Worm (Caenorhabditis elegans) whole organism, dauer: ENCODE results near the gene C03H5.7.

ENCODE experiments used
- unc-62 ChIP-seq: sonication (generic microtip); optimal IDR thresholded peaks from 2 replicates; lab custom pipeline; 2017; ENCODE audit warnings: missing biosample characterization, missing genetic modification reagents, missing genetic modification characterization

The C03H5.7 gene

DNA sequence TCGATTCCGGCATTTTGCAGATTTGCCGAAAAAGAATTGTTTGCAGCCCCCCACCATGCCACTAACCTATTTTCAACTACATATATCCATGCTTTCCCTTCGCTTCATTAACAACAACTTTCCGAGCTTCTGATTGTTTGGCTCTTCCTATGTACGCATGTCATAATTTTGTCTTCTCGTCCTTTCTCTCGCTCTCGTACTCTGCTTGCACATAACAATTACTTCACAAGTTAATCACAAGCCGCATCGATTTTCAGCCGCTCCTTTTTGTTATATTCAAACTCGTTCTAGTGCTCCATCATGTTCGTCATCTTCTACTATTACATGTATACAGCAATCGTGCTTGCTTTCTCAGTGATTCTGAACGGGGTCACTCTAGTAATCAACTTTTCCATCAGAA is 1.7 kb upstream of the C03H5.7 start, which contains the start of gene C03H5.9:
Gene C03H5.9, plus strand, starts transcription at position 301 of the 400 bp plus-strand sequence.
- no peak for TF ChIP-seq unc-62 (GFP tag; lab: Kevin White, UChicago)

- no peak for TF ChIP-seq unc-62 (GFP tag; lab: Kevin White, UChicago)
These were observed 5.2 kb downstream of the C03H5.7 start, which contains the start of gene C03H5.5 for ce11 chrII:385258-385657. Gene C03H5.5, minus strand, starts transcription at chrII:385358.

DNA sequence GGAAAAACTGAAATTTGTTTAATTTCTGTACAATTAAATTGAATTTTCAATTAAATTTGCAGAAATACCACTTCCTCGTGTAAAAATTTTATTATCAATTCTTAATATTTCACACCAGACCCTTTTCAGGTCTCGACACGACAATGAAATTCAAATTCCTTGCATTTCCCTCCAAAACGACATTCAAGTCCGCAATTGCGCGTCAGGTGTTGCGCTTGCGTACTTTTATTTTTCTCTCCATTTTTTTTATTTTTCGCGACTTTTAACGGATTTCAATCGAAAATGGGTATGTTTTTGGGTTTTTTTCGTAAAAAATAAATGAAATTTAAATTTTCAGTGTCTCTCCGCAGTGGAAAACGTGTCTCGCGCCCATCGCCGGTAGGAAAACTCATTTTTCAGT is 5.9 kb downstream of the C03H5.7 start, which contains the start of gene C03H5.3:
Gene C03H5.3, plus strand, starts transcription at position 132 of the 400 bp plus-strand sequence.
- TF ChIP-seq unc-62 (GFP tag; lab: Kevin White, UChicago), result no peak

DNA sequence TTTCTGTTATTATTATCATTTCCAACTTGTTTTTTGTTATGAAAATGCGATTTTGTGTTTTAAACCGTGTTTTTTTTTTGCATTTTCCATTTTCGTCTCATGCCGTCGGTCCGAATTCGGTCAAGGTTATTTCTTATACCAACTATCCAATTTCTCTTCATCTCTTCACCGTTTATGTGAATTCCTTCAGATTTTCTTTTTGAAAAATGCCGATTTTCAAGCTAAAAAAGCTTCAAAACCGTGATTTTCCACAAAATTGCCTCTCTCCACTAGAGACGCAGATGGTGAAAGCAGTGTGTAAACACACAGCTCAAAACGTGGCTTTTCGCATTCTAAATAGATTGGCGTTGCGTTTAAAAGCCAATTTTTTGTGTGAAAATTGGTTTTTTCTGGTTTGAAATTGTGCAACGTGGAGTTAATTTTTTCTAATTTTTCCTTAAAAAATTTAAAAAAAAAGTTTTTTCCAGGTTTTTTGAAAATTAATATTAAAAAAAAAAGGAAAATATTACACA is 7.9 kb downstream of the C03H5.7 start:
- TF ChIP-seq unc-62 (GFP tag; lab: Kevin White, UChicago), result no peak

- no peak for TF ChIP-seq unc-62 (GFP tag; lab: Kevin White, UChicago)
These were observed 8.5 kb downstream of the C03H5.7 start, which contains the start of gene nstp-4 for ce11 chrII:388533-388932. Gene nstp-4, plus strand, starts transcription at chrII:388833.

ce11 chrII:399321-399720 is 19.3 kb downstream of the C03H5.7 start, which contains the start of gene C03H5.6:
Gene C03H5.6, minus strand, starts transcription at chrII:399421.
- TF ChIP-seq unc-62 (GFP tag; lab: Kevin White, UChicago), result no peak

DNA sequence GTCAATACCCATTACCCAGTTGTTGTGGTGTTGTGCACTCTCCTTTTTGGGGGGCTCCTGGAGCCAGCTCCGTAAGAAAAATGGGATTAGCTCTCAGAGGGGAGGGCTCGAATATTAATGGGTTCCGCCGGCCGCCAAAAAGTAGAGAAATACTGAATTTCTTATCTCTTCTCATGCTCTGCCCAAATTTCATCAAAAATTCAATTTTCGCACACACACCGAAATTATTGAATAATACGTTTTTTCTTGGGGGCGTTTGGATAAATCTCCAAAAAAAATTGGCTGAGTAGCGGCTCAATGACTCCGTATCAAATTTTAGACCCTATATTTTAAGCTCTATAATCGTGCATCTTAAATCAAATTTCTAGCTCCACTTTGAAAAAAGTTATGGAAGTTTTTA is 20.1 kb downstream of the C03H5.7 start:
- TF ChIP-seq unc-62 (GFP tag; lab: Kevin White, UChicago), result no peak

- no peak for TF ChIP-seq unc-62 (GFP tag; lab: Kevin White, UChicago)
These were observed 21.2 kb downstream of the C03H5.7 start for ce11 chrII:401211-401610.

DNA sequence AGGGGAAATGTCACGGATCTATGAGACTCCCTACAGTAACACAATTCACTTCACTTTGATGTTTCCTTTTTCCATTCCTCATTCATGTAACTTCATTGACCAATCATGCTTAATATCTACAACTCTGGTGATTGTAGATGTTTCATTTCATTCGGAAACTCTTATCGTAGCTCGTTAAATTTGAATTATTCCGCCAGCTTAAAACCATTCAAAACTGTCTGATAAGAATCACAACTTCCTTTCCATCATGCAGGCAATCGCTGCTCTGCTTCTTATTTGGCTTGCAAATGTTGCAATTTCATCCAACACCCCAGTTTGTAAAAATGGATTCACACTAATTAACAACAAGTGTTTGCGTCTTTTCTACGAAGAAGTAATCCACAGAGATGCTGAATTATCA is 22.4 kb downstream of the C03H5.7 start, which contains the start of gene clec-10:
Gene clec-10, plus strand, starts transcription at position 244 of the 400 bp plus-strand sequence.
- no peak for TF ChIP-seq unc-62 (GFP tag; lab: Kevin White, UChicago)

- no peak for TF ChIP-seq unc-62 (GFP tag; lab: Kevin White, UChicago)
These were observed 30.8 kb downstream of the C03H5.7 start, which contains the start of the genes dnsn-1 and C24H12.4 for ce11 chrII:410832-411231. Gene dnsn-1, minus strand, starts transcription at chrII:410932. Gene C24H12.4, plus strand, starts transcription at chrII:411222.

DNA sequence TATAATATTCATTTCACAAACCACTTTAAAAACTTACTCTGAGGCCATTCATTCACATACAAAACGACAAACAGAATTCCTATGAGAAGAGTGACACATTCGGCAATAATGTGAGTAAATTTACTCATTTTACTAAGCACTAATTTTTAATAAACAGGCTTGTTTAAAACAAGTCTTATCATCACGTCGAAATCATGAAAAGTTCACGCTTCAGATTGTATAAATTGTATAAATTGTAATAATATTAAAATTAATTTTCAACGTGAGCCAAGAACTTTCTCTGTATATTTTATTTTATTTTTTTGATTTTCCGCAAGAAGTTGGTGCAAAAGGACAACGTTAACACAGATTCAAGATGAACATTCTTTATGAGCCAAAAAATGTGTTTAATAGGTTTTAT is 38.7 kb downstream of the C03H5.7 start, which contains the start of gene C24H12.6:
Gene C24H12.6, minus strand, starts transcription at position 101 of the 400 bp plus-strand sequence.
- no peak for TF ChIP-seq unc-62 (GFP tag; lab: Kevin White, UChicago)

ce11 chrII:423086-423485 is 43.1 kb downstream of the C03H5.7 start, which contains the start of gene C24H12.8:
Gene C24H12.8, minus strand, starts transcription at chrII:423186.
- no peak for TF ChIP-seq unc-62 (GFP tag; lab: Kevin White, UChicago)
